Worm (Caenorhabditis elegans) whole organism, L2 larva: Measurements from ENCODE around the gene F42A10.9.

Experiments
- C34F6.9 ChIP-seq: fragments of 150-350 bp; optimal IDR thresholded peaks from 2 replicates; lab custom pipeline; 2014; ENCODE audit warnings: missing biosample characterization, missing genetic modification characterization
- F13H6.1 ChIP-seq: sonication (generic microtip); optimal IDR thresholded peaks from 2 replicates; lab custom pipeline; 2016; ENCODE audit warnings: missing genetic modification characterization, missing compliant biosample characterization
- R02D3.7 ChIP-seq: fragments of 150-350 bp; optimal IDR thresholded peaks from 2 replicates; lab custom pipeline; 2014; ENCODE audit warnings: missing biosample characterization, missing genetic modification characterization
- Y55F3AM.14 ChIP-seq: fragments of 200-800 bp; sonication (Bioruptor generic); optimal IDR thresholded peaks from 2 replicates; lab custom pipeline; 2018; ENCODE audit warnings: mild to moderate bottlenecking, missing genetic modification characterization, missing compliant biosample characterization
- ZK546.5 ChIP-seq: sonication (generic microtip); optimal IDR thresholded peaks from 2 replicates; lab custom pipeline; 2017; ENCODE audit warnings: missing biosample characterization, missing genetic modification characterization
- aly-2 ChIP-seq: fragments of 150-350 bp; optimal IDR thresholded peaks from 2 replicates; lab custom pipeline; 2014; ENCODE audit warnings: missing biosample characterization, missing genetic modification characterization
- ama-1 ChIP-seq: fragments of 150-350 bp; optimal IDR thresholded peaks from 2 replicates; lab custom pipeline; 2018; ENCODE audit warnings: inconsistent platforms
- blmp-1 ChIP-seq: sonication (generic microtip); optimal IDR thresholded peaks from 2 replicates; lab custom pipeline; 2017; ENCODE audit warnings: missing genetic modification characterization, mild to moderate bottlenecking, missing compliant biosample characterization, antibody characterized with exemption, moderate library complexity; ENCODE audit not compliant: insufficient read depth
- ceh-16 ChIP-seq: fragments of 150-350 bp; optimal IDR thresholded peaks from 2 replicates; lab custom pipeline; 2014; ENCODE audit warnings: missing biosample characterization, missing genetic modification characterization
- crh-2 ChIP-seq: sonication (generic microtip); optimal IDR thresholded peaks from 2 replicates; lab custom pipeline; 2017; ENCODE audit warnings: missing biosample characterization, missing genetic modification characterization
- dmd-4 ChIP-seq: sonication (generic microtip); optimal IDR thresholded peaks from 2 replicates; lab custom pipeline; 2017; ENCODE audit warnings: missing biosample characterization, missing genetic modification characterization
- egl-27 ChIP-seq: sonication (generic microtip); optimal IDR thresholded peaks from 3 replicates; lab custom pipeline; 2017; ENCODE audit warnings: missing biosample characterization, missing genetic modification reagents, missing genetic modification characterization
- elt-1 ChIP-seq: fragments of 150-350 bp; optimal IDR thresholded peaks from 2 replicates; lab custom pipeline; 2014; ENCODE audit warnings: missing biosample characterization, missing genetic modification characterization
- elt-3 ChIP-seq: sonication (generic microtip); optimal IDR thresholded peaks from 2 replicates; lab custom pipeline; 2017; ENCODE audit warnings: missing biosample characterization, missing genetic modification characterization
- fos-1 ChIP-seq: fragments of 150-350 bp; optimal IDR thresholded peaks from 2 replicates; lab custom pipeline; 2014; ENCODE audit warnings: missing biosample characterization, missing genetic modification characterization
- gmeb-1 ChIP-seq: fragments of 150-350 bp; optimal IDR thresholded peaks from 2 replicates; lab custom pipeline; 2014; ENCODE audit warnings: missing biosample characterization, missing genetic modification characterization
- lin-13 ChIP-seq: fragments of 150-350 bp; optimal IDR thresholded peaks from 2 replicates; lab custom pipeline; 2014; ENCODE audit warnings: missing biosample characterization, missing genetic modification reagents, missing genetic modification characterization
- lin-39 ChIP-seq: fragments of 150-350 bp; optimal IDR thresholded peaks from 2 replicates; lab custom pipeline; 2014; ENCODE audit warnings: missing biosample characterization, missing genetic modification reagents, missing genetic modification characterization
- lsy-2 ChIP-seq, 2 experiments: fragments of 150-350 bp in 1 of 2; sonication (generic microtip) in 1 of 2; optimal IDR thresholded peaks; 2 replicates each; lab custom pipeline; 2014 to 2017; ENCODE audit warnings: missing biosample characterization in 2 of 2, missing genetic modification characterization in 2 of 2
- mab-5 ChIP-seq: fragments of 150-350 bp; optimal IDR thresholded peaks from 2 replicates; lab custom pipeline; 2014; ENCODE audit warnings: missing biosample characterization, missing genetic modification characterization
- nhr-10 ChIP-seq: sonication (generic microtip); optimal IDR thresholded peaks from 2 replicates; lab custom pipeline; 2017; ENCODE audit warnings: missing biosample characterization, missing genetic modification characterization
- nhr-11 ChIP-seq: fragments of 150-350 bp; optimal IDR thresholded peaks from 2 replicates; lab custom pipeline; 2014; ENCODE audit warnings: missing biosample characterization, missing genetic modification characterization
- nhr-12 ChIP-seq: fragments of 150-350 bp; optimal IDR thresholded peaks from 2 replicates; lab custom pipeline; 2014; ENCODE audit warnings: missing biosample characterization, missing genetic modification characterization
- nhr-129 ChIP-seq: fragments of 150-350 bp; optimal IDR thresholded peaks from 2 replicates; lab custom pipeline; 2014; ENCODE audit warnings: missing biosample characterization, missing genetic modification characterization
- nhr-21 ChIP-seq: fragments of 150-350 bp; optimal IDR thresholded peaks from 2 replicates; lab custom pipeline; 2014; ENCODE audit warnings: missing biosample characterization, missing genetic modification characterization
- nhr-23 ChIP-seq: fragments of 150-350 bp; optimal IDR thresholded peaks from 2 replicates; lab custom pipeline; 2014; ENCODE audit warnings: missing biosample characterization, missing genetic modification reagents, missing genetic modification characterization
- nhr-25 ChIP-seq: fragments of 150-350 bp; sonication (generic microtip); optimal IDR thresholded peaks from 3 replicates; lab custom pipeline; 2014; ENCODE audit warnings: missing biosample characterization, missing genetic modification characterization
- nhr-6 ChIP-seq: fragments of 150-350 bp; optimal IDR thresholded peaks from 2 replicates; lab custom pipeline; 2014; ENCODE audit warnings: missing biosample characterization, missing genetic modification characterization
- nhr-77 ChIP-seq: fragments of 150-350 bp; optimal IDR thresholded peaks from 2 replicates; lab custom pipeline; 2014; ENCODE audit warnings: missing biosample characterization, missing genetic modification characterization
- sem-4 ChIP-seq: fragments of 150-350 bp; optimal IDR thresholded peaks from 2 replicates; lab custom pipeline; 2014; ENCODE audit warnings: missing biosample characterization, missing genetic modification reagents, missing genetic modification characterization
- skn-1 ChIP-seq: sonication (generic microtip); optimal IDR thresholded peaks from 2 replicates; lab custom pipeline; 2017; ENCODE audit warnings: missing biosample characterization, missing genetic modification characterization
- sma-3 ChIP-seq: sonication (generic microtip); optimal IDR thresholded peaks from 2 replicates; lab custom pipeline; 2016; ENCODE audit warnings: missing genetic modification reagents, missing genetic modification characterization, missing compliant biosample characterization
- sma-9 ChIP-seq, 2 experiments: fragments of 150-350 bp in 1 of 2; sonication (generic microtip) in 1 of 2; optimal IDR thresholded peaks; 2 replicates each; lab custom pipeline; 2014 to 2016; ENCODE audit warnings: missing genetic modification characterization in 2 of 2, mild to moderate bottlenecking in 1 of 2, missing biosample characterization in 1 of 2, missing compliant biosample characterization in 1 of 2, missing genetic modification reagents in 1 of 2, moderate library complexity in 1 of 2
- snpc-4 ChIP-seq: fragments of 150-350 bp; optimal IDR thresholded peaks from 2 replicates; lab custom pipeline; 2014; ENCODE audit warnings: missing biosample characterization, missing genetic modification characterization
- unc-39 ChIP-seq: fragments of 150-350 bp; optimal IDR thresholded peaks from 2 replicates; lab custom pipeline; 2014; ENCODE audit warnings: missing biosample characterization, missing genetic modification characterization
- unc-55 ChIP-seq: fragments of 150-350 bp; sonication (generic microtip); optimal IDR thresholded peaks from 3 replicates; lab custom pipeline; 2014; ENCODE audit warnings: missing biosample characterization, missing genetic modification reagents, missing genetic modification characterization
- unc-62 ChIP-seq: fragments of 150-350 bp; optimal IDR thresholded peaks from 2 replicates; lab custom pipeline; 2014; ENCODE audit warnings: missing biosample characterization, missing genetic modification reagents, missing genetic modification characterization
- zag-1 ChIP-seq: fragments of 150-350 bp; optimal IDR thresholded peaks from 2 replicates; lab custom pipeline; 2014; ENCODE audit warnings: missing biosample characterization, missing genetic modification characterization
- ztf-1 ChIP-seq: fragments of 200-800 bp; sonication (Bioruptor generic); conservative IDR thresholded peaks from 2 replicates; pipeline ENCODE4 v1.3.6; 2022; ENCODE audit warnings: missing genetic modification characterization, missing compliant biosample characterization
- ztf-4 ChIP-seq: fragments of 150-350 bp; optimal IDR thresholded peaks from 2 replicates; lab custom pipeline; 2014; ENCODE audit warnings: missing biosample characterization, missing genetic modification characterization

F42A10.9 gene

ce11 chrIII:6116281-6116886, 48.0 kb upstream of the F42A10.9 start, which contains the start of gene nmt-1:
nmt-1 (minus strand) TSS chrIII:6116331.
- TF ChIP-seq lsy-2 (tag; optimal IDR thresholded peaks at IDR 0.05; lab: Kevin White, UChicago) (peak; percentile 49 to 72), nhr-129 (tag; lab: Kevin White, UChicago) (peak; percentile 61), sma-9 (GFP tag; optimal IDR thresholded peaks at IDR 0.05; lab: Kevin White, UChicago) (peak; percentile 52), sma-9 (tag; optimal IDR thresholded peaks at IDR 0.05; lab: Kevin White, UChicago) (no peak), unc-55 (GFP tag; lab: Kevin White, UChicago) (peak; percentile 57), F13H6.1 (tag; lab: Kevin White, UChicago) (peak; percentile 11), nhr-23 (tag; lab: Kevin White, UChicago) (no peak), mab-5 (peak; percentile 24), blmp-1 (no peak), C34F6.9 (tag; lab: Kevin White, UChicago) (peak; percentile 60), fos-1 (tag; lab: Kevin White, UChicago) (no peak), gmeb-1 (peak; percentile 46), sma-3 (peak; percentile 0), unc-62 (no peak), nhr-25 (tag; lab: Kevin White, UChicago) (peak; percentile 42)

ce11 chrIII:6116981-6117380, 47.4 kb upstream of the F42A10.9 start:
- TF ChIP-seq ztf-4 (tag; lab: Kevin White, UChicago) (no peak), fos-1 (tag; lab: Kevin White, UChicago) (peak; percentile 87), gmeb-1 (peak; percentile 13)

DNA sequence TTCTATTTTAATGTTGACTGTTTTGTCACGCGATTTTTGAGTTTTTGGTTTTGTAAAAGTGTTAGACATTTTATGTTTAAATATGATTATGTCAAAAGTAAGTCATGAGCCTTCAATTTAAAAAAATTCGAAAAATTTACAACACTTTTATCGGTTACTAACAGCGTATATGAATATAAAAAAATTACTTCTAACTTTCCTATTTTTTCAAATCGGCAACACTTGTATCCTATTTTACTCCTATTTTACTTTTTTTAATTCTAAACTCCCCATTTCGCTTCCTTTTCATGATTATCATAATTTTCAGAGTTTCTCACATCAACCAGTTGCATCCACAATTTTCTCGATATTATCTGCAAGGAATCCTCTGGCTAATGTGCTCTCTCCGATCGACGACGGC, 46.1 kb upstream of the F42A10.9 start, which contains the start of gene kin-18:
Gene kin-18 (plus strand): TSS at position 301 of the 400 bp plus-strand sequence.
- TF ChIP-seq unc-62 = no peak
- no peak for TF ChIP-seq unc-55 (GFP tag; lab: Kevin White, UChicago)
- TF ChIP-seq ztf-4 (tag; lab: Kevin White, UChicago) = no peak
- no peak for TF ChIP-seq egl-27 (tag; lab: Kevin White, UChicago)
- no peak for TF ChIP-seq C34F6.9 (tag; lab: Kevin White, UChicago)
- no peak for TF ChIP-seq elt-3 (tag; lab: Kevin White, UChicago)
- no peak for TF ChIP-seq ZK546.5 (tag; lab: Kevin White, UChicago)
- TF ChIP-seq F13H6.1 (tag; lab: Kevin White, UChicago) = no peak
- TF ChIP-seq sma-3 = no peak
- TF ChIP-seq gmeb-1 = no peak

DNA sequence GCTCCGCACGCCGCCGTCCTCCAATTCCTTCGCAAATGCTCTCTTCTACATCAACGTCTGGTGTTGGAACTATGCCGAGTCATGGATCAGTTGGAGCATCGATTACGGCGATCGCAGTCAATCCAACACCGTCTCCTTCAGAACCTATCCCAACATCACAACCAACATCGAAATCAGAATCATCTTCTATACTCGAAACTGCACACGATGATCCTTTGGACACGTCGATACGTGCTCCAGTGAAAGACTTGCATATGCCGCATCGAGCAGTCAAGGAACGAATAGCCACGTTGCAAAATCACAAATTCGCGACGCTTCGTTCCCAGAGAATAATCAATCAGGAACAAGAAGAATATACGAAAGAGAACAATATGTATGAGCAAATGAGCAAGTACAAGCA, 43.4 kb upstream of the F42A10.9 start:
- no peak for TF ChIP-seq ztf-1
- no peak for TF ChIP-seq lin-13 (GFP tag; lab: Kevin White, UChicago)

- TF ChIP-seq ztf-4 (tag; lab: Kevin White, UChicago) = peak; percentile 35
- peak; percentile 37 for TF ChIP-seq ama-1
- TF ChIP-seq crh-2 (tag; lab: Kevin White, UChicago) = peak; percentile 37
- TF ChIP-seq lin-39 (tag; lab: Kevin White, UChicago) = no peak
- peak; percentile 55 for TF ChIP-seq Y55F3AM.14
Measured at ce11 chrIII:6123647-6124046, 40.7 kb upstream of the F42A10.9 start.

- TF ChIP-seq snpc-4 (tag; lab: Kevin White, UChicago) (no peak), nhr-21 (tag; lab: Kevin White, UChicago) (peak; percentile 30), nhr-77 (tag; lab: Kevin White, UChicago) (no peak), unc-39 (tag; lab: Kevin White, UChicago) (no peak), skn-1 (tag; lab: Kevin White, UChicago) (no peak), R02D3.7 (tag; lab: Kevin White, UChicago) (no peak), sem-4 (peak; percentile 46), nhr-129 (tag; lab: Kevin White, UChicago) (no peak), aly-2 (tag; lab: Kevin White, UChicago) (no peak), nhr-11 (tag; lab: Kevin White, UChicago) (no peak), crh-2 (tag; lab: Kevin White, UChicago) (no peak), nhr-6 (tag; lab: Kevin White, UChicago) (no peak), lsy-2 (tag; optimal IDR thresholded peaks at IDR 0.05; lab: Kevin White, UChicago) (peak in 1 of 2 experiments; percentile 31), F13H6.1 (tag; lab: Kevin White, UChicago) (no peak), fos-1 (tag; lab: Kevin White, UChicago) (peak; percentile 13), unc-55 (GFP tag; lab: Kevin White, UChicago) (no peak), sma-9 (GFP tag; optimal IDR thresholded peaks at IDR 0.05; lab: Kevin White, UChicago) (peak; percentile 56), sma-9 (tag; optimal IDR thresholded peaks at IDR 0.05; lab: Kevin White, UChicago) (no peak), dmd-4 (tag; lab: Kevin White, UChicago) (no peak), elt-1 (tag; lab: Kevin White, UChicago) (peak; percentile 83), nhr-10 (tag; lab: Kevin White, UChicago) (no peak), nhr-12 (no peak), unc-62 (no peak), lin-13 (GFP tag; lab: Kevin White, UChicago) (peak; percentile 8), mab-5 (no peak), ceh-16 (tag; lab: Kevin White, UChicago) (peak; percentile 60), zag-1 (tag; lab: Kevin White, UChicago) (no peak), egl-27 (tag; lab: Kevin White, UChicago) (peak; percentile 59)
Measured at ce11 chrIII:6132068-6132467, 32.3 kb upstream of the F42A10.9 start.
